Worm (Caenorhabditis elegans): Measurements from ENCODE around the gene col-109.

- no peak for TF ChIP-seq lin-13 (tag; optimal IDR thresholded peaks at IDR 0.05)
- no peak for TF ChIP-seq mab-5 (tag; optimal IDR thresholded peaks at IDR 0.05)
- no peak for TF ChIP-seq unc-62 (GFP tag; optimal IDR thresholded peaks at IDR 0.05)
- no peak for TF ChIP-seq elt-1 (tag; optimal IDR thresholded peaks at IDR 0.05; ENCODE audit: borderline replicate concordance, insufficient read depth)
- TF ChIP-seq snpc-4 (tag; optimal IDR thresholded peaks at IDR 0.05): no peak
- TF ChIP-seq nhr-237 (tag; optimal IDR thresholded peaks at IDR 0.05): no peak
- no peak for TF ChIP-seq pha-4 (tag; optimal IDR thresholded peaks at IDR 0.05)
Measured at ce11 chrIV:1781559-1781958, 38.5 kb downstream of the col-109 start, which contains the start of gene frpr-19.
